Worm (Caenorhabditis elegans): ENCODE data around the gene F54D5.17.

ce11 chrII:11547254-11547687 lies 9.2 kb upstream of the F54D5.17 start, which contains the start of gene F54D5.7:
- no peak for TF ChIP-seq aly-1 (tag; optimal IDR thresholded peaks at IDR 0.05)
- TF ChIP-seq ama-1 (optimal IDR thresholded peaks at IDR 0.05): peak; percentile 77
- no peak for TF ChIP-seq F13C5.2 (tag; optimal IDR thresholded peaks at IDR 0.05)
- TF ChIP-seq ets-7 (tag; optimal IDR thresholded peaks at IDR 0.05): no peak
- no peak for TF ChIP-seq hmg-4 (GFP tag; optimal IDR thresholded peaks at IDR 0.05)
